Fruit fly (Drosophila melanogaster) whole organism, embryonic: ENCODE measurements around the gene Fit2.

Source experiments
- CG10366 ChIP-seq: fragments of 200-800 bp; sonication (Bioruptor generic); IDR thresholded peaks from 2 replicates; pipeline ENCODE4 v1.3.6; 2022; ENCODE audit warnings: missing biosample characterization, missing genetic modification characterization
- CG6854 ChIP-seq: fragments of 200-800 bp; sonication (Bioruptor generic); optimal IDR thresholded peaks from 3 replicates; lab custom pipeline; 2017; ENCODE audit warnings: missing biosample characterization, mild to moderate bottlenecking, missing genetic modification characterization
- CG8478 ChIP-seq: fragments of >200 bp; optimal IDR thresholded peaks from 2 replicates; lab custom pipeline; 2018
- Opbp ChIP-seq: fragments of 200-800 bp; sonication (Bioruptor generic); IDR thresholded peaks from 3 replicates; pipeline ENCODE4 v1.3.6; 2022; ENCODE audit warnings: missing biosample characterization, missing genetic modification characterization; ENCODE audit not compliant: partially characterized antibody
- PHDP ChIP-seq: fragments of 200-800 bp; sonication (Bioruptor generic); optimal IDR thresholded peaks from 3 replicates; lab custom pipeline; 2018; ENCODE audit warnings: missing biosample characterization, mild to moderate bottlenecking, missing genetic modification characterization, moderate library complexity
- Sin3A ChIP-seq: fragments of >200 bp; optimal IDR thresholded peaks from 2 replicates; lab custom pipeline; 2018
- cg ChIP-seq: fragments of 200-800 bp; sonication (Bioruptor generic); optimal IDR thresholded peaks from 3 replicates; lab custom pipeline; 2019; ENCODE audit warnings: missing biosample characterization, mild to moderate bottlenecking, missing genetic modification characterization, moderate library complexity
- croc ChIP-seq: fragments of 200-800 bp; sonication (Bioruptor generic); conservative IDR thresholded peaks from 3 replicates; pipeline ENCODE4 v1.3.6; 2022; ENCODE audit warnings: missing biosample characterization, missing genetic modification characterization
- dimm ChIP-seq: fragments of 200-800 bp; sonication (Bioruptor generic); IDR thresholded peaks from 2 replicates; pipeline ENCODE4 v1.3.6; 2022; ENCODE audit warnings: missing biosample characterization, missing genetic modification characterization
- pfk ChIP-seq: fragments of 200-800 bp; sonication (Bioruptor generic); optimal IDR thresholded peaks from 2 replicates; lab custom pipeline; 2018; ENCODE audit warnings: missing biosample characterization, mild to moderate bottlenecking, missing genetic modification characterization, moderate library complexity
- repo ChIP-seq: fragments of 200-800 bp; sonication (Bioruptor generic); optimal IDR thresholded peaks from 2 replicates; lab custom pipeline; 2016; ENCODE audit warnings: missing biosample characterization, missing genetic modification characterization
- usp ChIP-seq: fragments of >200 bp; optimal IDR thresholded peaks from 2 replicates; lab custom pipeline; 2017; ENCODE audit warnings: missing biosample characterization, missing genetic modification characterization

DNA sequence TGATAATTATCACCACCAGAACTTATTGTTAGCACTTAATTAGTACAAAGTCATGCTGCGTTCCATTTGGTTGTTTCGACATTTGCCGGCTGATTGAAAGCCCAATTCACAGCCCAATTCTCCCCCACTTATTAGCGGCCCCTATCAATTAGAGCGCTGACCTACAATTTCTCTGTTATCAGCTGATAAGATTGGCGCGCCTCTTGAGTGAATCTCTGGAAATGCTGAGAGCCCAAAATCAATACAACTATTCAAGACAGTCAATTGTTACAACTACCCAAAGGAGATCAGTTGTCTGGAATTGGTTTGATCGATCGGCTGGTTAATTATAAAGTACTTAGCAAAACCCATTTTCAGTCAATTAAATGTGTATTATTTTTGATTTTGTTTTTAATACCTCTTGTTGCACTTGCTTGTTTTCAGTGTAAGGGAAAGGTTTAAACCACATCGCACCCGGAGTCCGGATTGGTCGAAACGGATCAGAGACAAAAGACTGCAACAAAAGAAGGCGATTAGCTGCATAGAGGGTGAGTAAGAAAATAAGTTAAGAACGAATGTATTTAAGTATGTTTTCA, 39.2 kb upstream of the Fit2 start:
- TF ChIP-seq CG6854 (GFP tag; lab: Kevin White, UChicago): no peak
- no peak for TF ChIP-seq croc (GFP tag; lab: Robert Waterston, UW)
- TF ChIP-seq usp (GFP tag; lab: Kevin White, UChicago): no peak
- no peak for TF ChIP-seq PHDP (tag; lab: Kevin White, UChicago)
- TF ChIP-seq pfk: no peak
- no peak for TF ChIP-seq Sin3A (lab: Kevin White, UChicago)
- TF ChIP-seq dimm (GFP tag; lab: Robert Waterston, UW): no peak
- TF ChIP-seq repo: no peak
- TF ChIP-seq CG10366 (GFP tag; lab: Robert Waterston, UW): no peak
- TF ChIP-seq Opbp (GFP tag; lab: Robert Waterston, UW): no peak
- TF ChIP-seq CG8478: no peak
- no peak for TF ChIP-seq cg
